Fruit fly (Drosophila melanogaster) whole organism, embryonic: Measurements from ENCODE around the gene fbl.
A peak's percentile ranks its signal among the peaks of the same experiment; 100 is the strongest.

Experiments
- Atf-2 ChIP-seq: fragments of 200-800 bp; sonication (Bioruptor generic); optimal IDR thresholded peaks from 2 replicates; lab custom pipeline; 2016; ENCODE audit warnings: missing biosample characterization, missing genetic modification characterization
- CG10147 ChIP-seq: fragments of 200-800 bp; sonication (Bioruptor generic); optimal IDR thresholded peaks from 2 replicates; lab custom pipeline; 2019; ENCODE audit warnings: missing biosample characterization, mild to moderate bottlenecking, missing genetic modification characterization, moderate library complexity
- CG11247 ChIP-seq: fragments of 200-800 bp; sonication (Bioruptor generic); IDR thresholded peaks from 2 replicates; pipeline ENCODE4 v1.3.6; 2022; ENCODE audit warnings: missing biosample characterization, missing genetic modification characterization
- CG12155 ChIP-seq: fragments of 200-800 bp; sonication (Bioruptor generic); optimal IDR thresholded peaks from 3 replicates; lab custom pipeline; 2016; ENCODE audit warnings: missing biosample characterization, missing genetic modification characterization
- CG12942 ChIP-seq: fragments of 200-800 bp; sonication (Bioruptor generic); optimal IDR thresholded peaks from 3 replicates; lab custom pipeline; 2016; ENCODE audit warnings: missing biosample characterization, missing genetic modification characterization
- CG13123 ChIP-seq: fragments of 200-800 bp; sonication (Bioruptor generic); optimal IDR thresholded peaks from 2 replicates; lab custom pipeline; 2016; ENCODE audit warnings: missing biosample characterization, missing genetic modification characterization
- CG13775 ChIP-seq: fragments of 200-800 bp; sonication (Bioruptor generic); optimal IDR thresholded peaks from 3 replicates; lab custom pipeline; 2017; ENCODE audit warnings: missing biosample characterization, mild to moderate bottlenecking, missing genetic modification characterization
- CG15011 ChIP-seq: fragments of 200-800 bp; sonication (Bioruptor generic); optimal IDR thresholded peaks from 3 replicates; lab custom pipeline; 2018; ENCODE audit warnings: missing biosample characterization, mild to moderate bottlenecking, missing genetic modification characterization
- CG1602 ChIP-seq: fragments of 200-800 bp; sonication (Bioruptor generic); optimal IDR thresholded peaks from 3 replicates; lab custom pipeline; 2016; ENCODE audit warnings: missing biosample characterization, missing genetic modification characterization
- CG17802 ChIP-seq: fragments of 200-800 bp; sonication (Bioruptor generic); optimal IDR thresholded peaks from 2 replicates; lab custom pipeline; 2018; ENCODE audit warnings: missing biosample characterization, mild to moderate bottlenecking, missing genetic modification characterization, moderate library complexity
- CG17829 ChIP-seq: fragments of 200-800 bp; optimal IDR thresholded peaks from 2 replicates; lab custom pipeline; 2019; ENCODE audit warnings: missing biosample characterization, mild to moderate bottlenecking, missing genetic modification characterization, moderate library complexity
- CG18619 ChIP-seq: fragments of 200-800 bp; sonication (Bioruptor generic); optimal IDR thresholded peaks from 3 replicates; lab custom pipeline; 2017; ENCODE audit warnings: missing biosample characterization, mild to moderate bottlenecking, missing genetic modification characterization
- CG3065 ChIP-seq: fragments of 200-800 bp; sonication (Bioruptor generic); optimal IDR thresholded peaks from 2 replicates; lab custom pipeline; 2016; ENCODE audit warnings: missing biosample characterization, missing genetic modification characterization
- CG31224 ChIP-seq: fragments of 200-800 bp; sonication (Bioruptor generic); IDR thresholded peaks from 2 replicates; pipeline ENCODE4 v1.3.6; 2022; ENCODE audit warnings: missing biosample characterization, missing genetic modification characterization
- CG33213 ChIP-seq: fragments of 200-800 bp; sonication (Bioruptor generic); optimal IDR thresholded peaks from 3 replicates; lab custom pipeline; 2016; ENCODE audit warnings: missing biosample characterization, missing genetic modification characterization
- CG34224 ChIP-seq: fragments of 200-800 bp; sonication (Bioruptor generic); IDR thresholded peaks from 3 replicates; pipeline ENCODE4 v1.3.6; 2022; ENCODE audit warnings: missing biosample characterization, missing genetic modification characterization; ENCODE audit not compliant: partially characterized antibody
- CG3838 ChIP-seq: fragments of 200-800 bp; sonication (Bioruptor generic); optimal IDR thresholded peaks from 3 replicates; lab custom pipeline; 2016; ENCODE audit warnings: missing biosample characterization, missing genetic modification characterization
- CG43689 ChIP-seq: fragments of 200-800 bp; sonication (Bioruptor generic); IDR thresholded peaks from 2 replicates; pipeline ENCODE4 v1.3.6; 2022; ENCODE audit warnings: missing biosample characterization, missing genetic modification characterization
- CG4854 ChIP-seq: fragments of 200-800 bp; sonication (Bioruptor generic); optimal IDR thresholded peaks from 2 replicates; lab custom pipeline; 2016; ENCODE audit warnings: missing biosample characterization, missing genetic modification characterization, inconsistent platforms
- CG5953 ChIP-seq: fragments of 200-800 bp; sonication (Bioruptor generic); IDR thresholded peaks from 2 replicates; pipeline ENCODE4 v1.3.6; 2022; ENCODE audit warnings: missing biosample characterization, missing genetic modification characterization
- CG6254 ChIP-seq: fragments of 200-800 bp; sonication (Bioruptor generic); optimal IDR thresholded peaks from 3 replicates; lab custom pipeline; 2017; ENCODE audit warnings: mild to moderate bottlenecking, missing biosample characterization, missing genetic modification reagents, missing genetic modification characterization
- CG6854 ChIP-seq: fragments of 200-800 bp; sonication (Bioruptor generic); optimal IDR thresholded peaks from 3 replicates; lab custom pipeline; 2017; ENCODE audit warnings: missing biosample characterization, mild to moderate bottlenecking, missing genetic modification characterization
- CG9727 ChIP-seq: fragments of 200-800 bp; sonication (Bioruptor generic); optimal IDR thresholded peaks from 3 replicates; lab custom pipeline; 2017; ENCODE audit warnings: missing biosample characterization, mild to moderate bottlenecking, missing genetic modification characterization
- CHES-1-like ChIP-seq: fragments of 200-800 bp; sonication (Bioruptor generic); optimal IDR thresholded peaks from 2 replicates; lab custom pipeline; 2016; ENCODE audit warnings: missing biosample characterization, missing genetic modification characterization
- Chrac-16 ChIP-seq: fragments of 200-800 bp; sonication (Bioruptor generic); optimal IDR thresholded peaks from 3 replicates; lab custom pipeline; 2016; ENCODE audit warnings: missing biosample characterization, missing genetic modification characterization
- Drgx ChIP-seq: fragments of 200-800 bp; sonication (Bioruptor generic); IDR thresholded peaks from 2 replicates; pipeline ENCODE4 v1.3.6; 2022; ENCODE audit warnings: missing biosample characterization, missing genetic modification characterization
- Fer1 ChIP-seq: fragments of 200-800 bp; sonication (Bioruptor generic); optimal IDR thresholded peaks from 2 replicates; lab custom pipeline; 2017; ENCODE audit warnings: missing biosample characterization, mild to moderate bottlenecking, missing genetic modification characterization
- Gsc ChIP-seq: fragments of 200-800 bp; sonication (Bioruptor generic); IDR thresholded peaks from 2 replicates; pipeline ENCODE4 v1.3.6; 2022; ENCODE audit warnings: missing biosample characterization, missing genetic modification characterization
- HLH54F ChIP-seq: fragments of 200-800 bp; sonication (Bioruptor generic); optimal IDR thresholded peaks from 3 replicates; lab custom pipeline; 2016; ENCODE audit warnings: missing biosample characterization, missing genetic modification characterization
- Myb ChIP-seq: fragments of 200-800 bp; sonication (Bioruptor generic); optimal IDR thresholded peaks from 2 replicates; lab custom pipeline; 2016; ENCODE audit warnings: missing biosample characterization, missing genetic modification characterization
- NK7.1 ChIP-seq: fragments of 200-800 bp; sonication (Bioruptor generic); optimal IDR thresholded peaks from 3 replicates; lab custom pipeline; 2016; ENCODE audit warnings: missing biosample characterization, missing genetic modification characterization
- Neu2 ChIP-seq: fragments of 200-800 bp; sonication (Bioruptor generic); optimal IDR thresholded peaks from 3 replicates; lab custom pipeline; 2016; ENCODE audit warnings: missing biosample characterization, missing genetic modification characterization, borderline replicate concordance
- Sin3A ChIP-seq: fragments of >200 bp; optimal IDR thresholded peaks from 2 replicates; lab custom pipeline; 2018
- Ssrp ChIP-seq: fragments of 200-800 bp; sonication (Bioruptor generic); optimal IDR thresholded peaks from 2 replicates; lab custom pipeline; 2018; ENCODE audit warnings: missing biosample characterization, mild to moderate bottlenecking, missing genetic modification characterization, moderate library complexity
- ase ChIP-seq: fragments of 200-800 bp; sonication (Bioruptor generic); IDR thresholded peaks from 3 replicates; pipeline ENCODE4 v1.3.6; 2022; ENCODE audit warnings: missing biosample characterization, missing genetic modification characterization
- dan ChIP-seq: fragments of 200-800 bp; sonication (Bioruptor generic); IDR thresholded peaks from 2 replicates; pipeline ENCODE4 v1.3.6; 2022; ENCODE audit warnings: missing biosample characterization, missing genetic modification characterization
- eve ChIP-seq, 2 experiments: fragments of >200 bp; optimal IDR thresholded peaks; 2 replicates each; lab custom pipeline; 2017; ENCODE audit warnings: missing biosample characterization in 2 of 2, missing genetic modification characterization in 2 of 2
- fd3F ChIP-seq: fragments of 200-800 bp; sonication (Bioruptor generic); optimal IDR thresholded peaks from 2 replicates; lab custom pipeline; 2018; ENCODE audit warnings: missing biosample characterization, mild to moderate bottlenecking, missing genetic modification characterization, moderate library complexity
- gt ChIP-seq: fragments of 200-800 bp; sonication (Bioruptor generic); IDR thresholded peaks from 2 replicates; pipeline ENCODE4 v1.3.6; 2022; ENCODE audit warnings: missing biosample characterization, missing genetic modification characterization
- hb ChIP-seq: fragments of 200-800 bp; sonication (Bioruptor generic); IDR thresholded peaks from 3 replicates; pipeline ENCODE4 v1.3.6; 2022; ENCODE audit warnings: missing biosample characterization, missing genetic modification characterization; ENCODE audit not compliant: partially characterized antibody
- mam ChIP-seq: fragments of 200-800 bp; sonication (Bioruptor generic); optimal IDR thresholded peaks from 3 replicates; lab custom pipeline; 2016; ENCODE audit warnings: missing biosample characterization, missing genetic modification characterization
- pho ChIP-seq: fragments of 200-800 bp; sonication (Bioruptor generic); optimal IDR thresholded peaks from 2 replicates; lab custom pipeline; 2016; ENCODE audit warnings: missing biosample characterization, missing genetic modification characterization
- pum ChIP-seq: fragments of 200-800 bp; sonication (Bioruptor generic); optimal IDR thresholded peaks from 2 replicates; lab custom pipeline; 2016; ENCODE audit warnings: missing biosample characterization, missing genetic modification characterization
- row ChIP-seq: fragments of 200-800 bp; sonication (Bioruptor generic); IDR thresholded peaks from 3 replicates; pipeline ENCODE4 v1.3.6; 2022; ENCODE audit warnings: missing biosample characterization, missing genetic modification characterization
- slp2 ChIP-seq: fragments of 200-800 bp; sonication (Bioruptor generic); optimal IDR thresholded peaks from 2 replicates; lab custom pipeline; 2016; ENCODE audit warnings: missing biosample characterization, missing genetic modification characterization
- stc ChIP-seq: fragments of 200-800 bp; sonication (Bioruptor generic); IDR thresholded peaks from 2 replicates; pipeline ENCODE4 v1.3.6; 2022; ENCODE audit warnings: missing biosample characterization, missing genetic modification characterization
- tio ChIP-seq: fragments of 200-800 bp; sonication (Bioruptor generic); optimal IDR thresholded peaks from 2 replicates; lab custom pipeline; 2017; ENCODE audit warnings: missing biosample characterization, missing genetic modification characterization, inconsistent platforms
- tna ChIP-seq: fragments of 200-800 bp; sonication (Bioruptor generic); IDR thresholded peaks from 2 replicates; pipeline ENCODE4 v1.3.6; 2022; ENCODE audit warnings: missing biosample characterization, missing genetic modification characterization; ENCODE audit not compliant: partially characterized antibody
- unc-4 ChIP-seq: fragments of 200-800 bp; sonication (Bioruptor generic); IDR thresholded peaks from 2 replicates; pipeline ENCODE4 v1.3.6; 2022; ENCODE audit warnings: missing biosample characterization, missing genetic modification characterization; ENCODE audit not compliant: partially characterized antibody
- wdn ChIP-seq: fragments of 200-800 bp; sonication (Bioruptor generic); IDR thresholded peaks from 2 replicates; pipeline ENCODE4 v1.3.6; 2022; ENCODE audit warnings: missing biosample characterization, missing genetic modification characterization

The fbl gene

dm6 chr3L:20347762-20348580 is 36.3 kb upstream of the fbl start, which contains the start of the genes Rbbp5 and eRF1 (continued):
- TF ChIP-seq CG33213 (GFP tag; lab: Kevin White, UChicago) (peak; percentile 51), CG1602 (GFP tag; lab: Kevin White, UChicago) (peak; percentile 57), wdn (GFP tag; lab: Robert Waterston, UW) (peak; percentile 66), CG17829 (tag; lab: Kevin White, UChicago) (peak; percentile 79), Drgx (no peak), CG12155 (GFP tag; lab: Kevin White, UChicago) (peak; percentile 78), NK7.1 (no peak), CG11247 (no peak), stc (peak; percentile 52; the same call in 1 of the 2 replicates), hb (GFP tag; lab: Robert Waterston, UW) (peak; percentile 85), eve (GFP tag; optimal IDR thresholded peaks at IDR 0.05; lab: Kevin White, UChicago) (no peak), Atf-2 (GFP tag; lab: Kevin White, UChicago) (peak; percentile 28), Neu2 (no peak), CG13775 (GFP tag; lab: Kevin White, UChicago) (peak; percentile 78), CG3838 (GFP tag; lab: Kevin White, UChicago) (peak; percentile 29), row (peak; percentile 92), fd3F (GFP tag; lab: Kevin White, UChicago) (peak; percentile 57), CG31224 (no peak; the same call in 1 of the 2 replicates), CG4854 (GFP tag; lab: Kevin White, UChicago) (peak; percentile 26), gt (GFP tag; lab: Robert Waterston, UW) (peak; percentile 19; the same call in 1 of the 2 replicates), Fer1 (GFP tag; lab: Kevin White, UChicago) (peak; percentile 22), pho (GFP tag; lab: Kevin White, UChicago) (peak; percentile 61), CG6254 (peak; percentile 26), CG9727 (GFP tag; lab: Kevin White, UChicago) (peak; percentile 77), Sin3A (lab: Kevin White, UChicago) (no peak), CG18619 (peak; percentile 40), Gsc (no peak), ase (GFP tag; lab: Robert Waterston, UW) (peak; percentile 57; the same call in 2 of the 3 replicates), CG5953 (GFP tag; lab: Robert Waterston, UW) (peak; percentile 60; the same call in 1 of the 2 replicates), CG13123 (GFP tag; lab: Kevin White, UChicago) (peak; percentile 71), dan (no peak), CG43689 (GFP tag; lab: Robert Waterston, UW) (peak; percentile 43; the same call in 1 of the 2 replicates), CG34224 (GFP tag; lab: Robert Waterston, UW) (peak; percentile 85), tna (GFP tag; lab: Robert Waterston, UW) (peak; percentile 75), Ssrp (tag; lab: Kevin White, UChicago) (peak; percentile 74), pum (peak; percentile 32), CG10147 (GFP tag; lab: Kevin White, UChicago) (peak; percentile 69), CG6854 (GFP tag; lab: Kevin White, UChicago) (no peak), mam (GFP tag; lab: Kevin White, UChicago) (peak; percentile 81), tio (no peak), CG15011 (GFP tag; lab: Kevin White, UChicago) (no peak), Myb (GFP tag; lab: Kevin White, UChicago) (peak; percentile 18), CG17802 (tag; lab: Kevin White, UChicago) (peak; percentile 50), unc-4 (GFP tag; lab: Robert Waterston, UW) (peak; percentile 83), CHES-1-like (GFP tag; lab: Kevin White, UChicago) (peak; percentile 16), CG12942 (GFP tag; lab: Kevin White, UChicago) (peak; percentile 77), HLH54F (peak; percentile 75), CG3065 (GFP tag; lab: Kevin White, UChicago) (peak; percentile 20), slp2 (GFP tag; lab: Kevin White, UChicago) (peak; percentile 27), Chrac-16 (GFP tag; lab: Kevin White, UChicago) (peak; percentile 82)
